Worm (Caenorhabditis elegans) whole organism, young adult: ENCODE results near the gene mtm-3.

Source experiments
- ama-1 ChIP-seq, 3 experiments: fragments of 150-350 bp in 1 of 3; sonication (generic microtip) in 2 of 3; optimal IDR thresholded peaks; 2 replicates each; lab custom pipeline; 2014 to 2018; ENCODE audit warnings: missing biosample characterization in 2 of 3, missing genetic modification characterization in 2 of 3, missing genetic modification reagents in 2 of 3
- bed-1 ChIP-seq: fragments of 200-800 bp; sonication (Bioruptor generic); IDR thresholded peaks from 2 replicates; pipeline ENCODE4 v1.3.6; 2022; ENCODE audit warnings: missing genetic modification reagents, missing genetic modification characterization, missing compliant biosample characterization
- cebp-2 ChIP-seq: fragments of 200-800 bp; sonication (Bioruptor generic); IDR thresholded peaks from 2 replicates; pipeline ENCODE4 v1.3.6; 2022; ENCODE audit warnings: missing genetic modification characterization, missing compliant biosample characterization
- ceh-100 ChIP-seq: fragments of 200-800 bp; sonication (Bioruptor generic); IDR thresholded peaks from 2 replicates; pipeline ENCODE4 v1.3.6; 2022; ENCODE audit warnings: missing genetic modification reagents, missing genetic modification characterization, missing compliant biosample characterization
- chd-7 ChIP-seq: sonication (generic microtip); optimal IDR thresholded peaks from 2 replicates; lab custom pipeline; 2016; ENCODE audit warnings: mild to moderate bottlenecking, missing genetic modification characterization, moderate library complexity, missing compliant biosample characterization
- egrh-3 ChIP-seq: fragments of 200-800 bp; sonication (Bioruptor generic); IDR thresholded peaks from 2 replicates; pipeline ENCODE4 v1.3.6; 2022; ENCODE audit warnings: missing genetic modification reagents, missing genetic modification characterization, missing compliant biosample characterization
- lag-1 ChIP-seq: fragments of 200-800 bp; sonication (Bioruptor generic); IDR thresholded peaks from 2 replicates; pipeline ENCODE4 v1.3.6; 2022; ENCODE audit warnings: missing genetic modification reagents, missing genetic modification characterization, missing compliant biosample characterization
- madf-6 ChIP-seq: fragments of 200-800 bp; sonication (Bioruptor generic); IDR thresholded peaks from 2 replicates; pipeline ENCODE4 v1.3.6; 2022; ENCODE audit warnings: missing genetic modification reagents, missing genetic modification characterization, missing compliant biosample characterization
- mel-28 ChIP-seq: sonication (generic microtip); optimal IDR thresholded peaks from 2 replicates; lab custom pipeline; 2016; ENCODE audit warnings: borderline replicate concordance, mild to moderate bottlenecking, missing genetic modification characterization, missing compliant biosample characterization
- unc-62 ChIP-seq: fragments of 150-350 bp; optimal IDR thresholded peaks from 2 replicates; lab custom pipeline; 2014; ENCODE audit warnings: missing biosample characterization, missing genetic modification reagents, missing genetic modification characterization

ce11 chrIII:3773173-3773572 is 27.1 kb downstream of the mtm-3 start, which contains the start of gene lec-4:
- no peak for TF ChIP-seq ceh-100 (GFP tag; lab: Robert Waterston, UW)
- no peak for TF ChIP-seq madf-6
- TF ChIP-seq cebp-2, result no peak
- TF ChIP-seq bed-1 (GFP tag; lab: Robert Waterston, UW), result no peak
- no peak for TF ChIP-seq mel-28 (tag; lab: Kevin White, UChicago)
- no peak for TF ChIP-seq chd-7 (tag; lab: Kevin White, UChicago)
- TF ChIP-seq egrh-3 (GFP tag; lab: Robert Waterston, UW), result no peak
- TF ChIP-seq unc-62 (GFP tag; lab: Kevin White, UChicago), result no peak
- no peak for TF ChIP-seq lag-1
- no peak for TF ChIP-seq ama-1 (optimal IDR thresholded peaks at IDR 0.05; lab: Kevin White, UChicago)
- no peak for TF ChIP-seq ama-1 (GFP tag; optimal IDR thresholded peaks at IDR 0.05; lab: Kevin White, UChicago)
